Fruit fly (Drosophila melanogaster) whole organism, embryonic: ENCODE results near the gene Yip1d1.
A peak's percentile ranks its signal among the peaks of the same experiment; 100 is the strongest.

Experiments
- Adf1 ChIP-seq: fragments of 200-800 bp; sonication (Bioruptor generic); IDR thresholded peaks from 2 replicates; pipeline ENCODE4 v1.3.6; 2022; ENCODE audit warnings: missing biosample characterization, missing genetic modification characterization
- CG10147 ChIP-seq: fragments of 200-800 bp; sonication (Bioruptor generic); optimal IDR thresholded peaks from 2 replicates; lab custom pipeline; 2019; ENCODE audit warnings: missing biosample characterization, mild to moderate bottlenecking, missing genetic modification characterization, moderate library complexity
- CG12236 ChIP-seq: fragments of 200-800 bp; sonication (Bioruptor generic); optimal IDR thresholded peaks from 2 replicates; lab custom pipeline; 2016; ENCODE audit warnings: missing biosample characterization, missing genetic modification characterization
- CG18764 ChIP-seq: fragments of 200-800 bp; sonication (Bioruptor generic); optimal IDR thresholded peaks from 3 replicates; lab custom pipeline; 2016; ENCODE audit warnings: missing biosample characterization, missing genetic modification characterization
- CG2199 ChIP-seq: fragments of 200-800 bp; sonication (Bioruptor generic); IDR thresholded peaks from 3 replicates; pipeline ENCODE4 v1.3.6; 2022; ENCODE audit warnings: missing biosample characterization, missing genetic modification characterization
- CG30431 ChIP-seq: fragments of 200-800 bp; sonication (Bioruptor generic); optimal IDR thresholded peaks from 2 replicates; lab custom pipeline; 2017; ENCODE audit warnings: missing biosample characterization, missing genetic modification characterization
- CG34422 ChIP-seq: fragments of 200-800 bp; sonication (Bioruptor generic); IDR thresholded peaks from 3 replicates; pipeline ENCODE4 v1.3.6; 2022; ENCODE audit warnings: missing biosample characterization, missing genetic modification characterization
- CG4282 ChIP-seq: fragments of 200-800 bp; sonication (Bioruptor generic); optimal IDR thresholded peaks from 2 replicates; lab custom pipeline; 2016; ENCODE audit warnings: missing biosample characterization, missing genetic modification characterization
- CG4730 ChIP-seq: fragments of 200-800 bp; sonication (Bioruptor generic); IDR thresholded peaks from 2 replicates; pipeline ENCODE4 v1.3.6; 2022; ENCODE audit warnings: missing biosample characterization, missing genetic modification characterization
- CG6175 ChIP-seq: fragments of 200-800 bp; sonication (Bioruptor generic); IDR thresholded peaks from 3 replicates; pipeline ENCODE4 v1.3.6; 2022; ENCODE audit warnings: missing biosample characterization, missing genetic modification characterization
- CG7928 ChIP-seq: fragments of 200-800 bp; sonication (Bioruptor generic); optimal IDR thresholded peaks from 2 replicates; lab custom pipeline; 2017; ENCODE audit warnings: missing biosample characterization, mild to moderate bottlenecking, missing genetic modification characterization
- CG8388 ChIP-seq: fragments of 200-800 bp; sonication (Bioruptor generic); optimal IDR thresholded peaks from 2 replicates; lab custom pipeline; 2019; ENCODE audit warnings: missing biosample characterization, mild to moderate bottlenecking, missing genetic modification characterization, moderate library complexity
- CG8478 ChIP-seq: fragments of >200 bp; optimal IDR thresholded peaks from 2 replicates; lab custom pipeline; 2018
- CG9797 ChIP-seq: fragments of 200-800 bp; sonication (Bioruptor generic); optimal IDR thresholded peaks from 3 replicates; lab custom pipeline; 2018; ENCODE audit warnings: missing biosample characterization, mild to moderate bottlenecking, missing genetic modification characterization
- CkIIα-i1 ChIP-seq: fragments of 200-800 bp; sonication (Bioruptor generic); IDR thresholded peaks from 2 replicates; pipeline ENCODE4 v1.3.6; 2022; ENCODE audit warnings: missing biosample characterization, missing genetic modification characterization
- D ChIP-seq, 2 experiments: fragments of 200-800 bp in 1 of 2; fragments of >200 bp in 1 of 2; sonication (Bioruptor generic) in 1 of 2; optimal IDR thresholded peaks; 2 replicates in 1 of 2; 3 replicates in 1 of 2; lab custom pipeline; 2017; ENCODE audit warnings: mild to moderate bottlenecking in 1 of 2, missing biosample characterization in 1 of 2, missing genetic modification characterization in 1 of 2, missing genetic modification reagents in 1 of 2
- Dek ChIP-seq: fragments of 200-800 bp; sonication (Bioruptor generic); optimal IDR thresholded peaks from 3 replicates; lab custom pipeline; 2019; ENCODE audit warnings: missing biosample characterization, mild to moderate bottlenecking, missing genetic modification characterization, moderate library complexity
- Dfd ChIP-seq, 2 experiments: fragments of >200 bp; optimal IDR thresholded peaks; 2 replicates each; lab custom pipeline; 2017; ENCODE audit warnings: missing biosample characterization in 2 of 2, missing genetic modification characterization in 2 of 2
- Dip2 ChIP-seq: fragments of 200-800 bp; sonication (Bioruptor generic); IDR thresholded peaks from 2 replicates; pipeline ENCODE4 v1.3.6; 2022; ENCODE audit warnings: missing biosample characterization, missing genetic modification characterization
- E2f2 ChIP-seq: fragments of 200-800 bp; sonication (Bioruptor generic); IDR thresholded peaks from 2 replicates; pipeline ENCODE4 v1.3.6; 2022; ENCODE audit warnings: missing biosample characterization, missing genetic modification characterization
- ERR ChIP-seq: fragments of 200-800 bp; sonication (Bioruptor generic); optimal IDR thresholded peaks from 2 replicates; lab custom pipeline; 2016; ENCODE audit warnings: missing biosample characterization, missing genetic modification characterization
- Ets65A ChIP-seq: fragments of 200-800 bp; sonication (Bioruptor generic); peaks from one replicate; lab custom pipeline; 2016; ENCODE audit warnings: missing biosample characterization, missing genetic modification characterization
- Fer2 ChIP-seq: fragments of 200-800 bp; sonication (Bioruptor generic); optimal IDR thresholded peaks from 2 replicates; lab custom pipeline; 2018; ENCODE audit warnings: missing biosample characterization, mild to moderate bottlenecking, missing genetic modification characterization, moderate library complexity
- H15 ChIP-seq: fragments of 200-800 bp; sonication (Bioruptor generic); IDR thresholded peaks from 3 replicates; pipeline ENCODE4 v1.3.6; 2022; ENCODE audit warnings: missing biosample characterization, missing genetic modification characterization
- HmgZ ChIP-seq: fragments of 200-800 bp; sonication (Bioruptor generic); optimal IDR thresholded peaks from 2 replicates; lab custom pipeline; 2018; ENCODE audit warnings: missing biosample characterization, mild to moderate bottlenecking, missing genetic modification characterization
- Hr78 ChIP-seq, 2 experiments: fragments of 200-800 bp in 1 of 2; fragments of >200 bp in 1 of 2; sonication (Bioruptor generic) in 1 of 2; optimal IDR thresholded peaks; 2 replicates each; lab custom pipeline; 2017 to 2019; ENCODE audit warnings: missing biosample characterization in 2 of 2, missing genetic modification characterization in 2 of 2, mild to moderate bottlenecking in 1 of 2, moderate library complexity in 1 of 2
- Hsf ChIP-seq: fragments of 200-800 bp; sonication (Bioruptor generic); optimal IDR thresholded peaks from 3 replicates; lab custom pipeline; 2016; ENCODE audit warnings: missing biosample characterization, missing genetic modification characterization
- Lhr ChIP-seq: fragments of 200-800 bp; sonication (Bioruptor generic); optimal IDR thresholded peaks from 3 replicates; lab custom pipeline; 2017; ENCODE audit warnings: mild to moderate bottlenecking, missing biosample characterization, missing genetic modification reagents, missing genetic modification characterization
- Mad ChIP-seq: fragments of 200-800 bp; sonication (Bioruptor generic); optimal IDR thresholded peaks from 2 replicates; lab custom pipeline; 2016; ENCODE audit warnings: missing biosample characterization, missing genetic modification characterization
- NK7.1 ChIP-seq: fragments of 200-800 bp; sonication (Bioruptor generic); optimal IDR thresholded peaks from 3 replicates; lab custom pipeline; 2016; ENCODE audit warnings: missing biosample characterization, missing genetic modification characterization
- Vsx1 ChIP-seq: fragments of 200-800 bp; sonication (Bioruptor generic); optimal IDR thresholded peaks from 2 replicates; lab custom pipeline; 2017; ENCODE audit warnings: missing biosample characterization, mild to moderate bottlenecking, missing genetic modification characterization, missing genetic modification reagents
- ab ChIP-seq: fragments of 200-800 bp; sonication (Bioruptor generic); optimal IDR thresholded peaks from 2 replicates; lab custom pipeline; 2016; ENCODE audit warnings: missing biosample characterization, missing genetic modification characterization
- abd-A ChIP-seq: fragments of 200-800 bp; sonication (Bioruptor generic); optimal IDR thresholded peaks from 3 replicates; lab custom pipeline; 2019; ENCODE audit warnings: missing biosample characterization, mild to moderate bottlenecking, missing genetic modification characterization, moderate library complexity
- az2 ChIP-seq: fragments of 200-800 bp; sonication (Bioruptor generic); optimal IDR thresholded peaks from 3 replicates; lab custom pipeline; 2016; ENCODE audit warnings: missing biosample characterization, missing genetic modification characterization
- chm ChIP-seq: fragments of 200-800 bp; sonication (Bioruptor generic); IDR thresholded peaks from 2 replicates; pipeline ENCODE4 v1.3.6; 2022; ENCODE audit warnings: missing biosample characterization, missing genetic modification characterization
- dm ChIP-seq: fragments of 200-800 bp; sonication (Bioruptor generic); optimal IDR thresholded peaks from 3 replicates; lab custom pipeline; 2016; ENCODE audit warnings: missing biosample characterization, missing genetic modification characterization
- hkb ChIP-seq, 2 experiments: fragments of 200-800 bp in 1 of 2; fragments of >200 bp in 1 of 2; sonication (Bioruptor generic) in 1 of 2; IDR thresholded peaks in 1 of 2; optimal IDR thresholded peaks in 1 of 2; 2 replicates each; pipeline versions ENCODE4 v1.3.6 to Lab custom; 2017 to 2022; ENCODE audit warnings: missing biosample characterization in 1 of 2, missing genetic modification characterization in 1 of 2
- kah ChIP-seq: fragments of 200-800 bp; sonication (Bioruptor generic); optimal IDR thresholded peaks from 2 replicates; lab custom pipeline; 2018; ENCODE audit warnings: missing biosample characterization, mild to moderate bottlenecking, missing genetic modification characterization
- mld ChIP-seq: fragments of 200-800 bp; sonication (Bioruptor generic); IDR thresholded peaks from 3 replicates; pipeline ENCODE4 v1.3.6; 2022; ENCODE audit warnings: missing biosample characterization, missing genetic modification characterization; ENCODE audit not compliant: partially characterized antibody
- pho ChIP-seq: fragments of 200-800 bp; sonication (Bioruptor generic); optimal IDR thresholded peaks from 2 replicates; lab custom pipeline; 2016; ENCODE audit warnings: missing biosample characterization, missing genetic modification characterization
- phol ChIP-seq: fragments of 200-800 bp; sonication (Bioruptor generic); optimal IDR thresholded peaks from 3 replicates; lab custom pipeline; 2018; ENCODE audit warnings: missing biosample characterization, mild to moderate bottlenecking, missing genetic modification characterization, moderate library complexity
- pum ChIP-seq: fragments of 200-800 bp; sonication (Bioruptor generic); optimal IDR thresholded peaks from 2 replicates; lab custom pipeline; 2016; ENCODE audit warnings: missing biosample characterization, missing genetic modification characterization
- salm ChIP-seq: fragments of 200-800 bp; sonication (Bioruptor generic); optimal IDR thresholded peaks from 2 replicates; lab custom pipeline; 2018; ENCODE audit warnings: missing biosample characterization, mild to moderate bottlenecking, missing genetic modification characterization
- sc ChIP-seq, 3 experiments: fragments of >200 bp in 2 of 3; fragments of 200-800 bp in 1 of 3; sonication (Bioruptor generic) in 1 of 3; optimal IDR thresholded peaks; 2 replicates in 2 of 3; 3 replicates in 1 of 3; lab custom pipeline; 2017; ENCODE audit warnings: mild to moderate bottlenecking in 1 of 3, missing biosample characterization in 1 of 3, missing genetic modification characterization in 1 of 3, missing genetic modification reagents in 1 of 3
- sug ChIP-seq: fragments of 200-800 bp; optimal IDR thresholded peaks from 2 replicates; lab custom pipeline; 2019; ENCODE audit warnings: missing biosample characterization, mild to moderate bottlenecking, missing genetic modification characterization, moderate library complexity
- tna ChIP-seq: fragments of 200-800 bp; sonication (Bioruptor generic); IDR thresholded peaks from 2 replicates; pipeline ENCODE4 v1.3.6; 2022; ENCODE audit warnings: missing biosample characterization, missing genetic modification characterization; ENCODE audit not compliant: partially characterized antibody
- trem ChIP-seq: fragments of 200-800 bp; optimal IDR thresholded peaks from 3 replicates; lab custom pipeline; 2019; ENCODE audit warnings: missing biosample characterization, mild to moderate bottlenecking, missing genetic modification characterization, moderate library complexity
- trh ChIP-seq: fragments of 200-800 bp; sonication (Bioruptor generic); optimal IDR thresholded peaks from 2 replicates; lab custom pipeline; 2016; ENCODE audit warnings: missing biosample characterization, missing genetic modification characterization
- vfl ChIP-seq: fragments of 200-800 bp; sonication (Bioruptor generic); optimal IDR thresholded peaks from 2 replicates; lab custom pipeline; 2016; ENCODE audit warnings: missing biosample characterization, missing genetic modification characterization

The Yip1d1 gene

DNA sequence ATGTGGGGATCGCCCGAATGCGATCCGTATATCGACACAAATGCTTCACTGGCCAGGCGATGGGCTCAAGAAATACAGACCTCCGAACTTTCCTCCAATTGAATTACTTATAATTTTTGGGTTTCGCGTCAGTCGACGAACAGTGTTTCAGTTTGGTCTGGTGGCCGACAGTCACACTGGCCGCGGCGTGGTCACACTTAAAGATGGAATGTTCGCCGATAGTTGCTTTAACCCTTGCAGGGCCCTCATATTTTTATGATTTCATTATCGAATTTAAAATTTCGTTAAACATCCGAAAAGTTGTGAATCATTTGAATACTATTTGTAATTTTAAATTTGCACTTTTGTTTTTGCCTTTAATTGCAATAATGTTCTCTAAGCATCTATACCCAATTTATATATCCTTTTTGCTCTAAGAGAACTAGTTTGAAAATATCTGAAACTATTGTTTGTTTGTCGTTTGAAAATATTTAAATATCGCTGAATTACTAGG lies 18.6 kb upstream of the Yip1d1 start, which contains the start of gene Ube4B (continued):
- TF ChIP-seq CG4282 (GFP tag; lab: Kevin White, UChicago) (no peak), Dip2 (GFP tag; lab: Robert Waterston, UW) (no peak), Vsx1 (GFP tag; lab: Kevin White, UChicago) (no peak), hkb (optimal IDR thresholded peaks at IDR 0.05; lab: Kevin White, UChicago) (no peak), hkb (GFP tag; IDR thresholded peaks at IDR 0.05; lab: Robert Waterston, UW) (peak; percentile 43; the same call in 1 of the 2 replicates), mld (peak; percentile 12; the same call in 1 of the 3 replicates), E2f2 (GFP tag; lab: Robert Waterston, UW) (peak; percentile 75), CG30431 (GFP tag; lab: Kevin White, UChicago) (peak; percentile 7), CG34422 (GFP tag; lab: Robert Waterston, UW) (peak; percentile 77), trem (tag; lab: Kevin White, UChicago) (peak; percentile 62), trh (GFP tag; lab: Kevin White, UChicago) (peak; percentile 9), sug (tag; lab: Kevin White, UChicago) (peak; percentile 74), salm (tag; lab: Kevin White, UChicago) (no peak), CG4730 (GFP tag; lab: Robert Waterston, UW) (0 out of 2 replicates have a peak, but pooled peaks have one; percentile 12), chm (GFP tag; lab: Robert Waterston, UW) (0 out of 2 replicates have a peak, but pooled peaks have one; percentile 50), kah (no peak), ERR (GFP tag; lab: Kevin White, UChicago) (peak; percentile 55), Hr78 (GFP tag; optimal IDR thresholded peaks at IDR 0.05; lab: Kevin White, UChicago) (no peak), sc (optimal IDR thresholded peaks at IDR 0.05; lab: Kevin White, UChicago) (no peak), sc (GFP tag; optimal IDR thresholded peaks at IDR 0.05; lab: Kevin White, UChicago) (no peak), CG10147 (GFP tag; lab: Kevin White, UChicago) (no peak), Hsf (GFP tag; lab: Kevin White, UChicago) (peak; percentile 79), Mad (GFP tag; lab: Kevin White, UChicago) (peak; percentile 63), CG8478 (lab: Kevin White, UChicago) (no peak), Dfd (GFP tag; optimal IDR thresholded peaks at IDR 0.05; lab: Kevin White, UChicago) (no peak), tna (GFP tag; lab: Robert Waterston, UW) (peak; percentile 75), CG7928 (GFP tag; lab: Kevin White, UChicago) (no peak), ab (no peak), Dek (no peak), phol (tag; lab: Kevin White, UChicago) (peak; percentile 60), vfl (GFP tag; lab: Kevin White, UChicago) (peak; percentile 52), CG2199 (GFP tag; lab: Robert Waterston, UW) (0 out of 3 replicates have a peak, but pooled peaks have one; percentile 41), CG8388 (GFP tag; lab: Kevin White, UChicago) (no peak), abd-A (tag; lab: Kevin White, UChicago) (no peak), CG12236 (GFP tag; lab: Kevin White, UChicago) (peak; percentile 30), Adf1 (GFP tag; lab: Robert Waterston, UW) (peak; percentile 50), CG9797 (GFP tag; lab: Kevin White, UChicago) (peak; percentile 95), dm (peak; percentile 59), CkIIα-i1 (GFP tag; lab: Robert Waterston, UW) (no peak), Ets65A (peak; percentile 97), CG18764 (GFP tag; lab: Kevin White, UChicago) (no peak), D (optimal IDR thresholded peaks at IDR 0.05; lab: Kevin White, UChicago) (no peak), D (GFP tag; optimal IDR thresholded peaks at IDR 0.05; lab: Kevin White, UChicago) (no peak), Lhr (peak; percentile 64), az2 (GFP tag; lab: Kevin White, UChicago) (peak; percentile 56), pum (GFP tag; lab: Kevin White, UChicago) (peak; percentile 66), Fer2 (tag; lab: Kevin White, UChicago) (no peak), H15 (GFP tag; lab: Robert Waterston, UW) (peak; percentile 44; the same call in 1 of the 3 replicates), pho (GFP tag; lab: Kevin White, UChicago) (peak; percentile 81), HmgZ (peak; percentile 84), CG6175 (GFP tag; lab: Robert Waterston, UW) (0 out of 3 replicates have a peak, but pooled peaks have one; percentile 35), NK7.1 (GFP tag; lab: Kevin White, UChicago) (peak; percentile 54)
